Fruit fly (Drosophila melanogaster) whole organism, embryonic: Measurements from ENCODE around the gene CG43693.

Experiments used
- B-H2 ChIP-seq: fragments of 200-800 bp; sonication (Bioruptor generic); optimal IDR thresholded peaks from 2 replicates; lab custom pipeline; 2018; ENCODE audit warnings: missing biosample characterization, mild to moderate bottlenecking, missing genetic modification characterization
- CG10543 ChIP-seq: fragments of 200-800 bp; sonication (Bioruptor generic); optimal IDR thresholded peaks from 3 replicates; lab custom pipeline; 2017; ENCODE audit warnings: missing biosample characterization, mild to moderate bottlenecking, missing genetic modification characterization, moderate library complexity
- CG12071 ChIP-seq: fragments of 200-800 bp; sonication (Bioruptor generic); optimal IDR thresholded peaks from 3 replicates; lab custom pipeline; 2018; ENCODE audit warnings: missing biosample characterization, mild to moderate bottlenecking, missing genetic modification characterization
- CG13296 ChIP-seq: fragments of 200-800 bp; sonication (Bioruptor generic); optimal IDR thresholded peaks from 3 replicates; lab custom pipeline; 2018; ENCODE audit warnings: missing biosample characterization, mild to moderate bottlenecking, missing genetic modification characterization
- CG14710 ChIP-seq: fragments of 200-800 bp; sonication (Bioruptor generic); optimal IDR thresholded peaks from 3 replicates; lab custom pipeline; 2019; ENCODE audit warnings: missing biosample characterization, mild to moderate bottlenecking, missing genetic modification characterization, moderate library complexity
- CG15514 ChIP-seq: fragments of 200-800 bp; sonication (Bioruptor generic); optimal IDR thresholded peaks from 3 replicates; lab custom pipeline; 2017; ENCODE audit warnings: missing biosample characterization, missing genetic modification characterization, mild to moderate bottlenecking, moderate library complexity, missing genetic modification reagents
- CG1603 ChIP-seq: fragments of 200-800 bp; sonication (Bioruptor generic); optimal IDR thresholded peaks from 2 replicates; lab custom pipeline; 2019; ENCODE audit warnings: missing biosample characterization, mild to moderate bottlenecking, missing genetic modification characterization, moderate library complexity
- CG2678 ChIP-seq: fragments of 200-800 bp; sonication (Bioruptor generic); optimal IDR thresholded peaks from 3 replicates; lab custom pipeline; 2019; ENCODE audit warnings: missing biosample characterization, mild to moderate bottlenecking, missing genetic modification characterization, moderate library complexity
- CG2875 ChIP-seq: fragments of 200-800 bp; sonication (Bioruptor generic); optimal IDR thresholded peaks from 2 replicates; lab custom pipeline; 2017; ENCODE audit warnings: missing biosample characterization, mild to moderate bottlenecking, missing genetic modification characterization, missing genetic modification reagents
- CG31224 ChIP-seq: fragments of 200-800 bp; sonication (Bioruptor generic); IDR thresholded peaks from 2 replicates; pipeline ENCODE4 v1.3.6; 2022; ENCODE audit warnings: missing biosample characterization, missing genetic modification characterization
- CG33213 ChIP-seq: fragments of 200-800 bp; sonication (Bioruptor generic); optimal IDR thresholded peaks from 3 replicates; lab custom pipeline; 2016; ENCODE audit warnings: missing biosample characterization, missing genetic modification characterization
- CG34376 ChIP-seq: fragments of 200-800 bp; sonication (Bioruptor generic); optimal IDR thresholded peaks from 2 replicates; lab custom pipeline; 2018; ENCODE audit warnings: missing biosample characterization, mild to moderate bottlenecking, missing genetic modification characterization
- CG3995 ChIP-seq: fragments of 200-800 bp; sonication (Bioruptor generic); optimal IDR thresholded peaks from 3 replicates; lab custom pipeline; 2016; ENCODE audit warnings: missing biosample characterization, missing genetic modification characterization
- CG6689 ChIP-seq: fragments of 200-800 bp; sonication (Bioruptor generic); IDR thresholded peaks from 2 replicates; pipeline ENCODE4 v1.3.6; 2022; ENCODE audit warnings: missing biosample characterization, missing genetic modification characterization
- CG7556 ChIP-seq: fragments of 200-800 bp; sonication (Bioruptor generic); optimal IDR thresholded peaks from 2 replicates; lab custom pipeline; 2017; ENCODE audit warnings: missing biosample characterization, mild to moderate bottlenecking, missing genetic modification characterization
- CG7839 ChIP-seq: fragments of 200-800 bp; sonication (Bioruptor generic); optimal IDR thresholded peaks from 3 replicates; lab custom pipeline; 2018; ENCODE audit warnings: missing biosample characterization, mild to moderate bottlenecking, missing genetic modification characterization, moderate library complexity
- CG8281 ChIP-seq: fragments of 200-800 bp; sonication (Bioruptor generic); optimal IDR thresholded peaks from 2 replicates; lab custom pipeline; 2018; ENCODE audit warnings: missing biosample characterization, mild to moderate bottlenecking, missing genetic modification characterization, moderate library complexity
- CG8290 ChIP-seq, 3 experiments: fragments of 200-800 bp; sonication (Bioruptor generic); optimal IDR thresholded peaks; 2 replicates each; lab custom pipeline; 2016 to 2019; ENCODE audit warnings: missing biosample characterization in 3 of 3, missing genetic modification characterization in 3 of 3, mild to moderate bottlenecking in 2 of 3, moderate library complexity in 1 of 3
- CG9215 ChIP-seq: fragments of 200-800 bp; sonication (Bioruptor generic); IDR thresholded peaks from 2 replicates; pipeline ENCODE4 v1.3.6; 2022; ENCODE audit warnings: missing biosample characterization, missing genetic modification characterization
- CG9876 ChIP-seq: fragments of 200-800 bp; sonication (Bioruptor generic); optimal IDR thresholded peaks from 2 replicates; lab custom pipeline; 2016; ENCODE audit warnings: missing biosample characterization, missing genetic modification characterization
- D ChIP-seq, 2 experiments: fragments of 200-800 bp in 1 of 2; fragments of >200 bp in 1 of 2; sonication (Bioruptor generic) in 1 of 2; optimal IDR thresholded peaks; 2 replicates in 1 of 2; 3 replicates in 1 of 2; lab custom pipeline; 2017; ENCODE audit warnings: mild to moderate bottlenecking in 1 of 2, missing biosample characterization in 1 of 2, missing genetic modification characterization in 1 of 2, missing genetic modification reagents in 1 of 2
- Gug ChIP-seq: fragments of 200-800 bp; sonication (Bioruptor generic); IDR thresholded peaks from 4 replicates; pipeline ENCODE4 v1.3.6; 2022; ENCODE audit warnings: missing biosample characterization, missing genetic modification characterization
- HLHmδ ChIP-seq: fragments of 200-800 bp; sonication (Bioruptor generic); optimal IDR thresholded peaks from 2 replicates; lab custom pipeline; 2018; ENCODE audit warnings: missing biosample characterization, mild to moderate bottlenecking, missing genetic modification characterization, moderate library complexity
- MESR4 ChIP-seq: fragments of 200-800 bp; sonication (Bioruptor generic); optimal IDR thresholded peaks from 2 replicates; lab custom pipeline; 2018; ENCODE audit warnings: missing biosample characterization, mild to moderate bottlenecking, missing genetic modification characterization, moderate library complexity
- Sin3A ChIP-seq: fragments of >200 bp; optimal IDR thresholded peaks from 2 replicates; lab custom pipeline; 2018
- bigmax ChIP-seq: fragments of 200-800 bp; sonication (Bioruptor generic); optimal IDR thresholded peaks from 2 replicates; lab custom pipeline; 2018; ENCODE audit warnings: missing biosample characterization, mild to moderate bottlenecking, missing genetic modification characterization
- cg ChIP-seq: fragments of 200-800 bp; sonication (Bioruptor generic); optimal IDR thresholded peaks from 3 replicates; lab custom pipeline; 2019; ENCODE audit warnings: missing biosample characterization, mild to moderate bottlenecking, missing genetic modification characterization, moderate library complexity
- chif ChIP-seq, 2 experiments: fragments of 200-800 bp; sonication (Bioruptor generic); optimal IDR thresholded peaks; 3 replicates each; lab custom pipeline; 2016; ENCODE audit warnings: missing biosample characterization in 2 of 2, missing genetic modification characterization in 2 of 2
- dm ChIP-seq: fragments of 200-800 bp; sonication (Bioruptor generic); optimal IDR thresholded peaks from 3 replicates; lab custom pipeline; 2016; ENCODE audit warnings: missing biosample characterization, missing genetic modification characterization
- eve ChIP-seq, 2 experiments: fragments of >200 bp; optimal IDR thresholded peaks; 2 replicates each; lab custom pipeline; 2017; ENCODE audit warnings: missing biosample characterization in 2 of 2, missing genetic modification characterization in 2 of 2
- exex ChIP-seq: fragments of 200-800 bp; sonication (Bioruptor generic); optimal IDR thresholded peaks from 4 replicates; lab custom pipeline; 2018; ENCODE audit warnings: missing biosample characterization, mild to moderate bottlenecking, missing genetic modification characterization, moderate library complexity
- fd3F ChIP-seq: fragments of 200-800 bp; sonication (Bioruptor generic); optimal IDR thresholded peaks from 2 replicates; lab custom pipeline; 2018; ENCODE audit warnings: missing biosample characterization, mild to moderate bottlenecking, missing genetic modification characterization, moderate library complexity
- jing ChIP-seq: fragments of 200-800 bp; sonication (Bioruptor generic); optimal IDR thresholded peaks from 2 replicates; lab custom pipeline; 2018; ENCODE audit warnings: missing biosample characterization, mild to moderate bottlenecking, missing genetic modification characterization
- kah ChIP-seq: fragments of 200-800 bp; sonication (Bioruptor generic); optimal IDR thresholded peaks from 2 replicates; lab custom pipeline; 2018; ENCODE audit warnings: missing biosample characterization, mild to moderate bottlenecking, missing genetic modification characterization
- kay ChIP-seq: fragments of 200-800 bp; sonication (Bioruptor generic); optimal IDR thresholded peaks from 2 replicates; lab custom pipeline; 2016; ENCODE audit warnings: missing biosample characterization, missing genetic modification characterization
- klu ChIP-seq: fragments of 200-800 bp; sonication (Bioruptor generic); IDR thresholded peaks from 2 replicates; pipeline ENCODE4 v1.3.6; 2022; ENCODE audit warnings: missing biosample characterization, missing genetic modification characterization
- lab ChIP-seq: fragments of 200-800 bp; sonication (Bioruptor generic); optimal IDR thresholded peaks from 3 replicates; lab custom pipeline; 2017; ENCODE audit warnings: missing biosample characterization, missing genetic modification characterization, mild to moderate bottlenecking, moderate library complexity, missing genetic modification reagents
- mirr ChIP-seq: fragments of 200-800 bp; sonication (Bioruptor generic); optimal IDR thresholded peaks from 3 replicates; lab custom pipeline; 2018; ENCODE audit warnings: missing biosample characterization, mild to moderate bottlenecking, missing genetic modification characterization
- pita ChIP-seq: fragments of 200-800 bp; sonication (Bioruptor generic); optimal IDR thresholded peaks from 2 replicates; lab custom pipeline; 2017; ENCODE audit warnings: missing biosample characterization, mild to moderate bottlenecking, missing genetic modification characterization
- pros ChIP-seq: fragments of 200-800 bp; sonication (Bioruptor generic); optimal IDR thresholded peaks from 3 replicates; lab custom pipeline; 2019; ENCODE audit warnings: missing biosample characterization, mild to moderate bottlenecking, missing genetic modification characterization, moderate library complexity
- psq ChIP-seq: fragments of 200-800 bp; sonication (Bioruptor generic); optimal IDR thresholded peaks from 2 replicates; lab custom pipeline; 2017; ENCODE audit warnings: missing biosample characterization, missing genetic modification characterization
- salm ChIP-seq: fragments of 200-800 bp; sonication (Bioruptor generic); optimal IDR thresholded peaks from 2 replicates; lab custom pipeline; 2018; ENCODE audit warnings: missing biosample characterization, mild to moderate bottlenecking, missing genetic modification characterization
- sima ChIP-seq: fragments of 200-800 bp; sonication (Bioruptor generic); optimal IDR thresholded peaks from 2 replicates; lab custom pipeline; 2016; ENCODE audit warnings: missing biosample characterization, missing genetic modification characterization
- sug ChIP-seq: fragments of 200-800 bp; optimal IDR thresholded peaks from 2 replicates; lab custom pipeline; 2019; ENCODE audit warnings: missing biosample characterization, mild to moderate bottlenecking, missing genetic modification characterization, moderate library complexity
- tio ChIP-seq: fragments of 200-800 bp; sonication (Bioruptor generic); optimal IDR thresholded peaks from 2 replicates; lab custom pipeline; 2017; ENCODE audit warnings: missing biosample characterization, missing genetic modification characterization, inconsistent platforms
- toy ChIP-seq: fragments of 200-800 bp; sonication (Bioruptor generic); IDR thresholded peaks from 2 replicates; pipeline ENCODE4 v1.3.6; 2022; ENCODE audit warnings: missing biosample characterization, missing genetic modification characterization
- ttk ChIP-seq: fragments of 200-800 bp; sonication (Bioruptor generic); IDR thresholded peaks from 2 replicates; pipeline ENCODE4 v2.1.2; 2022; ENCODE audit warnings: missing biosample characterization, missing genetic modification characterization
- twi ChIP-seq: fragments of 200-800 bp; optimal IDR thresholded peaks from 2 replicates; lab custom pipeline; 2019; ENCODE audit warnings: missing biosample characterization, mild to moderate bottlenecking, missing genetic modification characterization, moderate library complexity
- zen ChIP-seq: fragments of 200-800 bp; sonication (Bioruptor generic); optimal IDR thresholded peaks from 3 replicates; lab custom pipeline; 2018; ENCODE audit warnings: missing biosample characterization, mild to moderate bottlenecking, missing genetic modification characterization, moderate library complexity

The CG43693 gene

DNA sequence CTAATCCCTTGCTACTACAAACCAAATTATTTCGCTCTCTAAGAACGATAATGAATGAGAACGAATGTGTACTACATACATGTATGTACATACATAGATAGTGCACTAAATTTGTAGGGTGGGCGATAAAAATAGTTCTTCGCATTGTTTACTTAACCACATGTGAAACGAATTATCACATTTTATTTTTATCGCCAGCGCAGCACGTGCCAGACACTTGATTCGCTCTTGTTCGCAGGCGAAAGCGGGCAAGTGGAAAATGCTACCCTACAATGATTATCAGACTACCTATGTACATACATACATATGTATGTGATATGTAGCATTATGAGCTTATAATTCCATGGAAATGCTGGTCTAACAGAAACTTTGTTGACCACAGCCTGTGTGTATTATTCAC is 34.6 kb upstream of the CG43693 start (continued):
- TF ChIP-seq fd3F (GFP tag; lab: Kevin White, UChicago) (peak; percentile 4), bigmax (GFP tag; lab: Kevin White, UChicago) (peak; percentile 63), CG13296 (peak; percentile 9), CG34376 (GFP tag; lab: Kevin White, UChicago) (peak; percentile 42), lab (GFP tag; lab: Kevin White, UChicago) (peak; percentile 28), eve (GFP tag; optimal IDR thresholded peaks at IDR 0.05; lab: Kevin White, UChicago) (peak in 1 of 2 experiments; percentile 26), CG1603 (tag; lab: Kevin White, UChicago) (peak; percentile 10), kay (GFP tag; lab: Kevin White, UChicago) (no peak), CG12071 (peak; percentile 50), MESR4 (GFP tag; lab: Kevin White, UChicago) (no peak), CG2678 (tag; lab: Kevin White, UChicago) (peak; percentile 4), klu (GFP tag; lab: Robert Waterston, UW) (no peak), sug (peak; percentile 92), CG6689 (GFP tag; lab: Robert Waterston, UW) (peak; percentile 54; the same call in 1 of the 2 replicates), CG8281 (no peak), pros (GFP tag; lab: Kevin White, UChicago) (peak; percentile 7), HLHmδ (GFP tag; lab: Kevin White, UChicago) (peak; percentile 28), jing (GFP tag; lab: Kevin White, UChicago) (no peak), mirr (GFP tag; lab: Kevin White, UChicago) (peak; percentile 80), CG10543 (GFP tag; lab: Kevin White, UChicago) (no peak), twi (peak; percentile 80), CG15514 (peak; percentile 27), exex (tag; lab: Kevin White, UChicago) (peak; percentile 54), kah (peak; percentile 84), cg (GFP tag; lab: Kevin White, UChicago) (peak; percentile 46), CG8290 (GFP tag; optimal IDR thresholded peaks at IDR 0.05; lab: Kevin White, UChicago) (no peak), CG8290 (tag; optimal IDR thresholded peaks at IDR 0.05; lab: Kevin White, UChicago) (peak in 1 of 2 experiments; percentile 53)

DNA sequence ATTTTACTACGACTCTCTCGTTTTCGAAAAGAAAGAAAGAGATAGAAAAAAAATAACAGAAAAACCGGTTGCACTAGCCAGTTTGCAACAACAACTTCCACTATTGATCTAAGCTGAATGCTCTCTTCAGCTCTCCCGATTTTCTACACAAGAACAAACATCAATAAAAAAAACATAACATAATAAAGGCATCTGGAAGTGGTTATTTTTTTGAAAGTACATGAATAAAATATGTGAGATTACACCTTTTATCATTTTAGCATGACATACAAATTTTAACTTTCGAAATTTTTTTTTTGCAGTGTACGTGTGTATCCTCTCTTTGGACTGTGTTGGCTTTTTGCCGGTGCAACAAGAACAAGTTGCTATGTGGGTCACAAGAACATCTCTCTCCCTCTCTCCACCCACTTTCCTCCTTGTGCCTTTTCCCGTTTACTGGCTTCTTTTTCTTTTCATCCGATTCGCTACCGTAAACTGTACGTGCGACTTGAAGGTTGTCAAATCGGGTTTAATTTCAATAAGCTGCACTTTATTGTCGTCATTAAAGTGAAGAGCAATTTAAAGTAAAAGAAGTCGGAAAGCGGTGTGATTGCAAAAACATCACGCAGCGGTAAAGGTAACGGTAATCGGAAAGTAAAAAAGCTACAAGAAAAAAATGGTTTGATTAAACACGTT is 33.5 kb upstream of the CG43693 start:
- TF ChIP-seq ttk (GFP tag; lab: Robert Waterston, UW) (peak; percentile 97), CG2875 (GFP tag; lab: Kevin White, UChicago) (peak; percentile 96), chif (GFP tag; optimal IDR thresholded peaks at IDR 0.05; lab: Kevin White, UChicago) (peak; percentile 98), CG7556 (GFP tag; lab: Kevin White, UChicago) (peak; percentile 96), cg (GFP tag; lab: Kevin White, UChicago) (peak; percentile 23), sima (GFP tag; lab: Kevin White, UChicago) (peak; percentile 91), B-H2 (GFP tag; lab: Kevin White, UChicago) (no peak), CG9215 (GFP tag; lab: Robert Waterston, UW) (peak; percentile 78), psq (peak; percentile 91), CG3995 (peak; percentile 46), CG14710 (tag; lab: Kevin White, UChicago) (peak; percentile 97), toy (GFP tag; lab: Robert Waterston, UW) (peak; percentile 77), CG7839 (tag; lab: Kevin White, UChicago) (peak; percentile 98), CG9876 (GFP tag; lab: Kevin White, UChicago) (peak; percentile 89), Sin3A (lab: Kevin White, UChicago) (no peak), Gug (GFP tag; lab: Robert Waterston, UW) (peak; percentile 87), CG33213 (GFP tag; lab: Kevin White, UChicago) (peak; percentile 96), zen (peak; percentile 94), tio (GFP tag; lab: Kevin White, UChicago) (peak; percentile 95), pita (GFP tag; lab: Kevin White, UChicago) (no peak), CG31224 (GFP tag; lab: Robert Waterston, UW) (peak; percentile 80), D (optimal IDR thresholded peaks at IDR 0.05; lab: Kevin White, UChicago) (no peak), D (GFP tag; optimal IDR thresholded peaks at IDR 0.05; lab: Kevin White, UChicago) (peak; percentile 95), salm (tag; lab: Kevin White, UChicago) (peak; percentile 96), dm (GFP tag; lab: Kevin White, UChicago) (peak; percentile 94)
